Worm (Caenorhabditis elegans) whole organism, young adult: ENCODE results near the gene pho-10.

Source experiments
- K11D2.4 ChIP-seq: fragments of 200-800 bp; sonication (Bioruptor generic); IDR thresholded peaks from 2 replicates; pipeline ENCODE4 v1.3.6; 2022; ENCODE audit warnings: missing genetic modification reagents, missing genetic modification characterization, missing compliant biosample characterization
- ets-4 ChIP-seq: fragments of 200-800 bp; sonication (Bioruptor generic); optimal IDR thresholded peaks from 2 replicates; lab custom pipeline; 2018; ENCODE audit warnings: mild to moderate bottlenecking, missing genetic modification characterization, missing compliant biosample characterization
- him-1 ChIP-seq: sonication (generic microtip); optimal IDR thresholded peaks from 2 replicates; lab custom pipeline; 2016; ENCODE audit warnings: missing genotype, missing genetic modification reagents, missing genetic modification characterization, missing compliant biosample characterization
- hmg-20 ChIP-seq: fragments of 200-800 bp; sonication (Bioruptor generic); IDR thresholded peaks from 2 replicates; pipeline ENCODE4 v1.3.6; 2022; ENCODE audit warnings: missing genetic modification reagents, missing genetic modification characterization, missing compliant biosample characterization
- lin-54 ChIP-seq: fragments of 200-800 bp; sonication (Bioruptor generic); optimal IDR thresholded peaks from 2 replicates; lab custom pipeline; 2018; ENCODE audit warnings: mild to moderate bottlenecking, missing genetic modification characterization, missing compliant biosample characterization
- nfya-1 ChIP-seq: sonication (generic microtip); optimal IDR thresholded peaks from 2 replicates; lab custom pipeline; 2017; ENCODE audit warnings: antibody characterized with exemption, missing compliant biosample characterization, missing genetic modification characterization, borderline replicate concordance; ENCODE audit not compliant: insufficient read depth
- nfya-2 ChIP-seq: fragments of 200-800 bp; sonication (Bioruptor generic); IDR thresholded peaks from 2 replicates; pipeline ENCODE4 v1.3.6; 2022; ENCODE audit warnings: missing genetic modification reagents, missing genetic modification characterization, missing compliant biosample characterization
- repo-1 ChIP-seq: sonication (generic microtip); optimal IDR thresholded peaks from 2 replicates; lab custom pipeline; 2017; ENCODE audit warnings: mild to moderate bottlenecking, missing genetic modification characterization, missing compliant biosample characterization
- unc-130 ChIP-seq: sonication (generic microtip); optimal IDR thresholded peaks from 2 replicates; lab custom pipeline; 2016; ENCODE audit warnings: missing genetic modification reagents, missing genetic modification characterization, missing compliant biosample characterization

DNA sequence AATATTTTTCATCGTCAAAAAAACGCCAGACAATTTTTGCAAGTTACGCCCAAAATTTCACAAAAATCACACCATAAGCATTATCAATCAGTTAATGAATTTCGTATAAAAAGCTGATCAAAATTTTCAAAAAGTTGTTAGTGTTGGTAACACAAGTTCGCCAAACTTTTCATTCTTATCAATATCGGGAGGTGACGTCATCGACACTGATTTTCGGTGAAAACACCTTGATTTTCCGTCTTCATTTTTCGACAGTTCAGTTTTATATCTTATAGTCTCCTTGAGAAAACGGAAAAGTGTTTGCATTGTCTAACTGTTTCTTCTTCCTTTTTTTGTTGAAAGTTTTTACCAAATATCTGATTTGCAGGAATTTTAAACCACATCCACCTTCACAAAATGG is 39.5 kb downstream of the pho-10 start, which contains the start of gene C08H9.15:
- TF ChIP-seq nfya-1 (tag; lab: Kevin White, UChicago) (no peak), ets-4 (GFP tag; lab: Kevin White, UChicago) (no peak), K11D2.4 (GFP tag; lab: Robert Waterston, UW) (no peak), repo-1 (tag; lab: Kevin White, UChicago) (no peak), lin-54 (GFP tag; lab: Kevin White, UChicago) (no peak), hmg-20 (GFP tag; lab: Robert Waterston, UW) (no peak), unc-130 (GFP tag; lab: Kevin White, UChicago) (no peak), him-1 (tag; lab: Kevin White, UChicago) (no peak), nfya-2 (GFP tag; lab: Robert Waterston, UW) (no peak)
